Fruit fly (Drosophila melanogaster) whole organism, prepupa: Measurements from ENCODE around the gene Odj.
"Not testable (repeated sequence)": the region's sequence is repeated elsewhere in the genome, so short reads cannot be mapped to it uniquely, and the experiment has no call there.

ENCODE experiments used
- CG10631 ChIP-seq: fragments of 200-800 bp; sonication (Bioruptor generic); optimal IDR thresholded peaks from 2 replicates; lab custom pipeline; 2016; ENCODE audit warnings: missing biosample characterization, missing genetic modification characterization
- CG10669 ChIP-seq: fragments of 200-800 bp; sonication (Bioruptor generic); optimal IDR thresholded peaks from 3 replicates; lab custom pipeline; 2018; ENCODE audit warnings: missing biosample characterization, mild to moderate bottlenecking, missing genetic modification characterization, moderate library complexity
- CG11902 ChIP-seq: fragments of 200-800 bp; sonication (Bioruptor generic); optimal IDR thresholded peaks from 3 replicates; lab custom pipeline; 2016; ENCODE audit warnings: missing biosample characterization, missing genetic modification characterization
- CG15336 ChIP-seq: fragments of 200-800 bp; sonication (Bioruptor generic); IDR thresholded peaks from 2 replicates; pipeline ENCODE4 v1.3.6; 2022; ENCODE audit warnings: missing biosample characterization, missing genetic modification characterization
- CG1621 ChIP-seq: fragments of 200-800 bp; sonication (Bioruptor generic); optimal IDR thresholded peaks from 3 replicates; lab custom pipeline; 2018; ENCODE audit warnings: missing biosample characterization, mild to moderate bottlenecking, missing genetic modification characterization
- CG16779 ChIP-seq: fragments of 200-800 bp; sonication (Bioruptor generic); optimal IDR thresholded peaks from 3 replicates; lab custom pipeline; 2017; ENCODE audit warnings: missing biosample characterization, mild to moderate bottlenecking, missing genetic modification characterization
- CG32006 ChIP-seq: fragments of 200-800 bp; sonication (Bioruptor generic); optimal IDR thresholded peaks from 3 replicates; lab custom pipeline; 2017; ENCODE audit warnings: missing biosample characterization, mild to moderate bottlenecking, missing genetic modification characterization
- CG34406 ChIP-seq: fragments of 200-800 bp; sonication (Bioruptor generic); optimal IDR thresholded peaks from 3 replicates; lab custom pipeline; 2016; ENCODE audit warnings: missing biosample characterization, missing genetic modification characterization
- CG4318 ChIP-seq: fragments of 200-800 bp; sonication (Bioruptor generic); optimal IDR thresholded peaks from 3 replicates; lab custom pipeline; 2017; ENCODE audit warnings: missing biosample characterization, mild to moderate bottlenecking, missing genetic modification characterization
- CG6163 ChIP-seq: fragments of 200-800 bp; sonication (Bioruptor generic); IDR thresholded peaks from 3 replicates; pipeline ENCODE4 v1.3.6; 2022; ENCODE audit warnings: missing biosample characterization, missing genetic modification characterization
- CG6792 ChIP-seq: fragments of 200-800 bp; sonication (Bioruptor generic); optimal IDR thresholded peaks from 3 replicates; lab custom pipeline; 2016; ENCODE audit warnings: missing biosample characterization, missing genetic modification characterization
- CG6808 ChIP-seq: fragments of 200-800 bp; sonication (Bioruptor generic); optimal IDR thresholded peaks from 3 replicates; lab custom pipeline; 2017; ENCODE audit warnings: missing biosample characterization, missing genetic modification characterization, mild to moderate bottlenecking, moderate library complexity, missing genetic modification reagents
- CG7368 ChIP-seq: fragments of 200-800 bp; sonication (Bioruptor generic); optimal IDR thresholded peaks from 3 replicates; lab custom pipeline; 2016; ENCODE audit warnings: missing biosample characterization, missing genetic modification characterization
- Eip93F ChIP-seq: fragments of 200-800 bp; sonication (Bioruptor generic); optimal IDR thresholded peaks from 2 replicates; lab custom pipeline; 2016; ENCODE audit warnings: missing biosample characterization, mild to moderate bottlenecking, missing genetic modification characterization
- Gug ChIP-seq: fragments of 200-800 bp; sonication (Bioruptor generic); IDR thresholded peaks from 2 replicates; pipeline ENCODE4 v1.3.6; 2022; ENCODE audit warnings: missing biosample characterization, missing genetic modification characterization
- Hr38 ChIP-seq: sonication (Bioruptor generic); optimal IDR thresholded peaks from 2 replicates; lab custom pipeline; 2016; ENCODE audit warnings: missing biosample characterization, missing genetic modification characterization
- Hr39 ChIP-seq: fragments of 200-800 bp; sonication (Bioruptor generic); optimal IDR thresholded peaks from 2 replicates; lab custom pipeline; 2016; ENCODE audit warnings: missing biosample characterization, missing genetic modification characterization
- Smox ChIP-seq: fragments of 200-800 bp; sonication (Bioruptor generic); optimal IDR thresholded peaks from 3 replicates; lab custom pipeline; 2016; ENCODE audit warnings: missing biosample characterization, missing genetic modification characterization
- Sox14 ChIP-seq: fragments of 200-800 bp; sonication (Bioruptor generic); optimal IDR thresholded peaks from 3 replicates; lab custom pipeline; 2016; ENCODE audit warnings: missing biosample characterization, missing genetic modification characterization
- dac ChIP-seq: fragments of 200-800 bp; sonication (Bioruptor generic); optimal IDR thresholded peaks from 2 replicates; lab custom pipeline; 2017; ENCODE audit warnings: missing biosample characterization, mild to moderate bottlenecking, missing genetic modification characterization
- dsx ChIP-seq: fragments of 200-800 bp; optimal IDR thresholded peaks from 3 replicates; lab custom pipeline; 2019; ENCODE audit warnings: missing biosample characterization, mild to moderate bottlenecking, missing genetic modification characterization, moderate library complexity; ENCODE audit not compliant: poor library complexity, severe bottlenecking
- eg ChIP-seq: fragments of 200-800 bp; sonication (Bioruptor generic); IDR thresholded peaks from 3 replicates; pipeline ENCODE4 v1.3.6; 2022; ENCODE audit warnings: missing biosample characterization, missing genetic modification characterization
- fd59A ChIP-seq: fragments of 200-800 bp; sonication (Bioruptor generic); optimal IDR thresholded peaks from 2 replicates; lab custom pipeline; 2017; ENCODE audit warnings: missing biosample characterization, mild to moderate bottlenecking, missing genetic modification characterization, missing genetic modification reagents
- fd85E ChIP-seq: fragments of 200-800 bp; sonication (Bioruptor generic); optimal IDR thresholded peaks from 3 replicates; lab custom pipeline; 2016; ENCODE audit warnings: missing biosample characterization, missing genetic modification characterization
- fkh ChIP-seq: fragments of 200-800 bp; sonication (Bioruptor generic); optimal IDR thresholded peaks from 3 replicates; lab custom pipeline; 2017; ENCODE audit warnings: missing biosample characterization, mild to moderate bottlenecking, missing genetic modification characterization, moderate library complexity
- lz ChIP-seq: fragments of 200-800 bp; sonication (Bioruptor generic); optimal IDR thresholded peaks from 3 replicates; lab custom pipeline; 2016; ENCODE audit warnings: missing biosample characterization, missing genetic modification characterization
- net ChIP-seq: fragments of 200-800 bp; sonication (Bioruptor generic); optimal IDR thresholded peaks from 3 replicates; lab custom pipeline; 2016; ENCODE audit warnings: missing biosample characterization, missing genetic modification characterization
- spab ChIP-seq: fragments of 200-800 bp; sonication (Bioruptor generic); optimal IDR thresholded peaks from 2 replicates; lab custom pipeline; 2017; ENCODE audit warnings: missing biosample characterization, mild to moderate bottlenecking, missing genetic modification characterization, missing genetic modification reagents
- topi ChIP-seq: fragments of 200-800 bp; sonication (Bioruptor generic); optimal IDR thresholded peaks from 3 replicates; lab custom pipeline; 2016; ENCODE audit warnings: missing biosample characterization, missing genetic modification characterization
- vri ChIP-seq: fragments of 200-800 bp; sonication (Bioruptor generic); optimal IDR thresholded peaks from 3 replicates; lab custom pipeline; 2016; ENCODE audit warnings: missing biosample characterization, mild to moderate bottlenecking, missing genetic modification characterization

Odj gene

DNA sequence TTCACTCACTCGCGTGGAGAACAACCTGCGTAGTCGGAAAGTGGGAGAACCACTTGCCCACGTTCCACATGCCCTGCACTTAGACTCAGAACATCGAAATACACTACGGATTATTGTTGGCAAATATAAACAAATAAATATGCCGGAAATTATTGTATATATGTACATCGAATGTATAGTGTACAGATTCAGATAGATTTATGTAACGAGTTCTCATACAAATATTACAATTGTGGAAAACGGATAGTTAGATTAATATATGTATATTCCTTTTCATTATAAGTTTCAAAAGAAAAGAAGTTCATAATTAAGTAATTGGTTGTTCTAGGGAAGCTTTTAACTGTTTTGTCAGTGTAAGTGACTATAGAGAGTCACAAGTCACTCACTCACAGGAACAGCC is 34.5 kb downstream of the Odj start (continued):
- peak; percentile 47 for TF ChIP-seq CG32006 (GFP tag; lab: Kevin White, UChicago)
- TF ChIP-seq dsx (GFP tag; lab: Kevin White, UChicago): no peak
- no peak for TF ChIP-seq Smox (GFP tag; lab: Kevin White, UChicago)
- TF ChIP-seq eg: no peak
- no peak for TF ChIP-seq lz (GFP tag; lab: Kevin White, UChicago)
- no peak for TF ChIP-seq CG6163 (GFP tag; lab: Robert Waterston, UW)
- no peak for TF ChIP-seq fd85E
- no peak for TF ChIP-seq Eip93F (GFP tag; lab: Kevin White, UChicago)
- TF ChIP-seq CG1621: no peak
- no peak for TF ChIP-seq Hr39
- no peak for TF ChIP-seq topi (GFP tag; lab: Kevin White, UChicago)

- TF ChIP-seq CG6808 (GFP tag; lab: Kevin White, UChicago): no peak
- TF ChIP-seq Gug: no peak
- TF ChIP-seq CG11902 (GFP tag; lab: Kevin White, UChicago): no peak
- no peak for TF ChIP-seq fkh (GFP tag; lab: Kevin White, UChicago)
- no peak for TF ChIP-seq CG6792
- no peak for TF ChIP-seq dac (GFP tag; lab: Kevin White, UChicago)
These were observed 35.1 kb downstream of the Odj start for dm6 chr3R:17773893-17774292.

DNA sequence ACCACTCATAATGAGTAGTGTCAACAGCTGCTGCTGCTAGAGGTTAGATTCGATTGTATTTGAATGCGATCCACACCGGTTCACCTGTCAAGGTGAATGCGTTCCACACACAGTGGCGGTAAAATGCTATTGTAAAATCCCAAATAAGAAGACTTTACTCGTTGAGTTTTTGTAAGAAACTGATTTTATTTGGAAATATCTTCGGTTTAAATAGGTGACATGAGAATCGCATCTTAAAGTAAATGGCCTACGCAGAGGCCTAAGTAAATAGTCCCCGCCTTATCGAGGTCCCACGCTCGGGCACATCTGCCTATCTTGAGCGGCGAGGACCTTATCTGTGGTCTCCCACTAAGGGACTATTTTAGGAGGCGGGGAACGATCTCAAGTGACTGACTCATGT is 45.9 kb downstream of the Odj start, which contains the start of gene TyrR:
Gene TyrR, minus strand, starts transcription at position 101 of the 400 bp plus-strand sequence.
- not testable (repeated sequence) for TF ChIP-seq CG16779 (tag; lab: Kevin White, UChicago); Eip93F (GFP tag; lab: Kevin White, UChicago); spab (GFP tag; lab: Kevin White, UChicago)

- TF ChIP-seq CG15336 (GFP tag; lab: Robert Waterston, UW) (no peak), CG34406 (GFP tag; lab: Kevin White, UChicago) (no peak), Sox14 (GFP tag; lab: Kevin White, UChicago) (no peak), spab (GFP tag; lab: Kevin White, UChicago) (no peak), dac (GFP tag; lab: Kevin White, UChicago) (no peak), Gug (no peak), Hr38 (GFP tag; lab: Kevin White, UChicago) (no peak), CG1621 (no peak), net (no peak), Eip93F (GFP tag; lab: Kevin White, UChicago) (no peak), fd59A (no peak), CG10631 (no peak)
These were observed 46.8 kb downstream of the Odj start for dm6 chr3R:17762261-17762660.

DNA sequence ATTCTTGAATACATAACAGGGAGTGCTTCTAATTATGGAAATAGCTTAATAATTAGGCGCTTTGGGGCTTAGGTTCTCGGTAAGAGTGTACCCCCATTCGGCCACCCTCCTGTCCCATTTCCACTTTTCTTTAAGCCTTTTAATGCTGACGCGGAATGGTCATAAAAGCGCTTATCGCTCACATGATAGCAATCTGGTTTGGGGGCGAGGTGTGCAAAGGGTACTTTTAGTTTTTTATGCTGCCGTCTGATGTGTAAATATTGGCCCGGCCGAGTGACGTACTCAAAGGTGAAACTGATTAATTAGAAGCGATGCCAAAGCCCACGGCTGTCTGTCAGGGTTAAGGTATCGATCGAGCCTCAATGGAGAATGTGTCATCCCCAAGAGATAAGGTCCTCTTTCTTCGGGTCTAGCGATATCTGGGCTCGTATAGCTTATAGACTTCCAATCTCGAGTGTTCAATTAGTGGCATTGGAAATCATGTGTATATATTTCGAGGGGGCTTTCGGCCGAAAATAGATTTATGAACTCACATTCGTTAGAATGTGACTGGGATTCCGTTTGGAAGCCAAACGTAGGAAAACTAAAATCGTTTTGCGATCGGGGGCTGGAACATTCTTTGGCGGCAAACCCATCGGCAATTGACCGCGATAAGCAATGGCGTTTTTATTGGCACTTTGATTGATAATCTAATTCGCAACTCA is 49.1 kb downstream of the Odj start:
- no peak for TF ChIP-seq CG1621
- TF ChIP-seq fkh (GFP tag; lab: Kevin White, UChicago): peak; percentile 86
- TF ChIP-seq CG4318 (GFP tag; lab: Kevin White, UChicago): no peak
- TF ChIP-seq CG10631: no peak
- no peak for TF ChIP-seq CG7368 (GFP tag; lab: Kevin White, UChicago)
- TF ChIP-seq, all 60 proteins: peak for 1

- TF ChIP-seq vri (GFP tag; lab: Kevin White, UChicago) (no peak), CG15336 (GFP tag; lab: Robert Waterston, UW) (no peak), CG10669 (GFP tag; lab: Kevin White, UChicago) (no peak), fkh (GFP tag; lab: Kevin White, UChicago) (peak; percentile 55)
These were observed 50.1 kb downstream of the Odj start for dm6 chr3R:17758905-17759304.
